Fruit fly (Drosophila melanogaster) whole organism, embryonic: Measurements from ENCODE around the gene CG6791.

Experiments
- Adf1 ChIP-seq: fragments of 200-800 bp; sonication (Bioruptor generic); IDR thresholded peaks from 2 replicates; pipeline ENCODE4 v1.3.6; 2022; ENCODE audit warnings: missing biosample characterization, missing genetic modification characterization
- CG10274 ChIP-seq: fragments of 200-800 bp; sonication (Bioruptor generic); optimal IDR thresholded peaks from 3 replicates; lab custom pipeline; 2017; ENCODE audit warnings: missing biosample characterization, mild to moderate bottlenecking, missing genetic modification characterization
- CG10431 ChIP-seq: fragments of 200-800 bp; sonication (Bioruptor generic); optimal IDR thresholded peaks from 3 replicates; lab custom pipeline; 2018; ENCODE audit warnings: missing biosample characterization, mild to moderate bottlenecking, missing genetic modification characterization
- CG11560 ChIP-seq: fragments of 200-800 bp; sonication (Bioruptor generic); IDR thresholded peaks from 3 replicates; pipeline ENCODE4 v1.3.6; 2022; ENCODE audit warnings: missing biosample characterization, missing genetic modification characterization
- CG12942 ChIP-seq: fragments of 200-800 bp; sonication (Bioruptor generic); optimal IDR thresholded peaks from 3 replicates; lab custom pipeline; 2016; ENCODE audit warnings: missing biosample characterization, missing genetic modification characterization
- CG14441 ChIP-seq: fragments of 200-800 bp; sonication (Bioruptor generic); IDR thresholded peaks from 2 replicates; pipeline ENCODE4 v1.3.6; 2022; ENCODE audit warnings: missing biosample characterization, missing genetic modification characterization
- CG14965 ChIP-seq: fragments of 200-800 bp; sonication (Bioruptor generic); optimal IDR thresholded peaks from 2 replicates; lab custom pipeline; 2016; ENCODE audit warnings: missing biosample characterization, missing genetic modification characterization, borderline replicate concordance
- CG15073 ChIP-seq: fragments of 200-800 bp; sonication (Bioruptor generic); optimal IDR thresholded peaks from 2 replicates; lab custom pipeline; 2016; ENCODE audit warnings: missing biosample characterization, missing genetic modification characterization
- CG16815 ChIP-seq: fragments of 200-800 bp; sonication (Bioruptor generic); optimal IDR thresholded peaks from 3 replicates; lab custom pipeline; 2017; ENCODE audit warnings: missing biosample characterization, mild to moderate bottlenecking, missing genetic modification characterization
- CG17912 ChIP-seq: fragments of 200-800 bp; sonication (Bioruptor generic); optimal IDR thresholded peaks from 2 replicates; lab custom pipeline; 2018; ENCODE audit warnings: missing biosample characterization, mild to moderate bottlenecking, missing genetic modification characterization
- CG1832 ChIP-seq: fragments of 200-800 bp; sonication (Bioruptor generic); optimal IDR thresholded peaks from 2 replicates; lab custom pipeline; 2017; ENCODE audit warnings: missing biosample characterization, mild to moderate bottlenecking, missing genetic modification characterization, inconsistent platforms
- CG34422 ChIP-seq: fragments of 200-800 bp; sonication (Bioruptor generic); IDR thresholded peaks from 3 replicates; pipeline ENCODE4 v1.3.6; 2022; ENCODE audit warnings: missing biosample characterization, missing genetic modification characterization
- CG3995 ChIP-seq: fragments of 200-800 bp; sonication (Bioruptor generic); optimal IDR thresholded peaks from 3 replicates; lab custom pipeline; 2016; ENCODE audit warnings: missing biosample characterization, missing genetic modification characterization
- CG6854 ChIP-seq: fragments of 200-800 bp; sonication (Bioruptor generic); optimal IDR thresholded peaks from 3 replicates; lab custom pipeline; 2017; ENCODE audit warnings: missing biosample characterization, mild to moderate bottlenecking, missing genetic modification characterization
- CG7357 ChIP-seq: fragments of 200-800 bp; sonication (Bioruptor generic); IDR thresholded peaks from 3 replicates; pipeline ENCODE4 v1.3.6; 2022; ENCODE audit warnings: missing biosample characterization, missing genetic modification characterization
- CG7786 ChIP-seq: fragments of 200-800 bp; sonication (Bioruptor generic); optimal IDR thresholded peaks from 2 replicates; lab custom pipeline; 2016; ENCODE audit warnings: missing biosample characterization, missing genetic modification characterization
- CG7839 ChIP-seq: fragments of 200-800 bp; sonication (Bioruptor generic); optimal IDR thresholded peaks from 3 replicates; lab custom pipeline; 2018; ENCODE audit warnings: missing biosample characterization, mild to moderate bottlenecking, missing genetic modification characterization, moderate library complexity
- CG8290 ChIP-seq, 3 experiments: fragments of 200-800 bp; sonication (Bioruptor generic); optimal IDR thresholded peaks; 2 replicates each; lab custom pipeline; 2016 to 2019; ENCODE audit warnings: missing biosample characterization in 3 of 3, missing genetic modification characterization in 3 of 3, mild to moderate bottlenecking in 2 of 3, moderate library complexity in 1 of 3
- CHES-1-like ChIP-seq: fragments of 200-800 bp; sonication (Bioruptor generic); optimal IDR thresholded peaks from 2 replicates; lab custom pipeline; 2016; ENCODE audit warnings: missing biosample characterization, missing genetic modification characterization
- Drgx ChIP-seq: fragments of 200-800 bp; sonication (Bioruptor generic); IDR thresholded peaks from 2 replicates; pipeline ENCODE4 v1.3.6; 2022; ENCODE audit warnings: missing biosample characterization, missing genetic modification characterization
- HHEX ChIP-seq: fragments of 200-800 bp; sonication (Bioruptor generic); optimal IDR thresholded peaks from 3 replicates; lab custom pipeline; 2017; ENCODE audit warnings: missing biosample characterization, mild to moderate bottlenecking, missing genetic modification characterization, missing genetic modification reagents
- Hand ChIP-seq: fragments of 200-800 bp; sonication (Bioruptor generic); optimal IDR thresholded peaks from 2 replicates; lab custom pipeline; 2017; ENCODE audit warnings: mild to moderate bottlenecking, missing biosample characterization, missing genetic modification reagents, missing genetic modification characterization
- Meics ChIP-seq: fragments of 200-800 bp; sonication (Bioruptor generic); optimal IDR thresholded peaks from 2 replicates; lab custom pipeline; 2017; ENCODE audit warnings: missing biosample characterization, mild to moderate bottlenecking, missing genetic modification characterization
- Mrtf ChIP-seq: fragments of 200-800 bp; sonication (Bioruptor generic); IDR thresholded peaks from 3 replicates; pipeline ENCODE4 v1.3.6; 2022; ENCODE audit warnings: missing biosample characterization, missing genetic modification characterization
- NC2α ChIP-seq: fragments of 200-800 bp; sonication (Bioruptor generic); optimal IDR thresholded peaks from 2 replicates; lab custom pipeline; 2016; ENCODE audit warnings: missing biosample characterization, missing genetic modification characterization
- Optix ChIP-seq: fragments of 200-800 bp; sonication (Bioruptor generic); IDR thresholded peaks from 3 replicates; pipeline ENCODE4 v1.3.6; 2022; ENCODE audit warnings: missing biosample characterization, missing genetic modification characterization
- Stat92E ChIP-seq, 3 experiments: fragments of >200 bp in 2 of 3; fragments of 200-800 bp in 1 of 3; sonication (Bioruptor generic) in 1 of 3; optimal IDR thresholded peaks; 2 replicates each; lab custom pipeline; 2017 to 2019; ENCODE audit warnings: missing biosample characterization in 3 of 3, missing genetic modification characterization in 3 of 3, mild to moderate bottlenecking in 1 of 3, moderate library complexity in 1 of 3
- aop ChIP-seq: fragments of 200-800 bp; sonication (Bioruptor generic); IDR thresholded peaks from 2 replicates; pipeline ENCODE4 v1.3.6; 2022; ENCODE audit warnings: missing biosample characterization, missing genetic modification characterization
- ash1 ChIP-seq: fragments of 200-800 bp; sonication (Bioruptor generic); optimal IDR thresholded peaks from 2 replicates; lab custom pipeline; 2018; ENCODE audit warnings: missing biosample characterization, mild to moderate bottlenecking, missing genetic modification characterization
- ato ChIP-seq: fragments of 200-800 bp; sonication (Bioruptor generic); IDR thresholded peaks from 2 replicates; pipeline ENCODE4 v1.3.6; 2022; ENCODE audit warnings: missing biosample characterization, missing genetic modification characterization; ENCODE audit not compliant: partially characterized antibody
- chinmo ChIP-seq: fragments of 200-800 bp; sonication (Bioruptor generic); IDR thresholded peaks from 4 replicates; pipeline ENCODE4 v1.3.6; 2022; ENCODE audit warnings: missing biosample characterization, missing genetic modification characterization; ENCODE audit not compliant: partially characterized antibody
- crc ChIP-seq: fragments of 200-800 bp; sonication (Bioruptor generic); optimal IDR thresholded peaks from 2 replicates; lab custom pipeline; 2016; ENCODE audit warnings: missing biosample characterization, missing genetic modification characterization
- crp ChIP-seq, 2 experiments: fragments of 200-800 bp; sonication (Bioruptor generic); optimal IDR thresholded peaks; 2 replicates in 1 of 2; 3 replicates in 1 of 2; lab custom pipeline; 2017; ENCODE audit warnings: missing biosample characterization in 2 of 2, missing genetic modification characterization in 2 of 2, mild to moderate bottlenecking in 1 of 2, moderate library complexity in 1 of 2
- dan ChIP-seq: fragments of 200-800 bp; sonication (Bioruptor generic); IDR thresholded peaks from 2 replicates; pipeline ENCODE4 v1.3.6; 2022; ENCODE audit warnings: missing biosample characterization, missing genetic modification characterization
- danr ChIP-seq: fragments of 200-800 bp; sonication (Bioruptor generic); IDR thresholded peaks from 2 replicates; pipeline ENCODE4 v1.3.6; 2022; ENCODE audit warnings: missing biosample characterization, missing genetic modification characterization
- gfzf ChIP-seq: fragments of 200-800 bp; sonication (Bioruptor generic); optimal IDR thresholded peaks from 2 replicates; lab custom pipeline; 2016; ENCODE audit warnings: missing biosample characterization, mild to moderate bottlenecking, missing genetic modification characterization, moderate library complexity
- gsb ChIP-seq: fragments of 200-800 bp; sonication (Bioruptor generic); IDR thresholded peaks from 2 replicates; pipeline ENCODE4 v1.3.6; 2022; ENCODE audit warnings: missing biosample characterization, missing genetic modification characterization
- ham ChIP-seq: fragments of 200-800 bp; sonication (Bioruptor generic); IDR thresholded peaks from 2 replicates; pipeline ENCODE4 v1.3.6; 2022; ENCODE audit warnings: missing biosample characterization, missing genetic modification characterization
- her ChIP-seq: fragments of 200-800 bp; sonication (Bioruptor generic); optimal IDR thresholded peaks from 2 replicates; lab custom pipeline; 2016; ENCODE audit warnings: missing biosample characterization, missing genetic modification characterization
- hkb ChIP-seq, 2 experiments: fragments of 200-800 bp in 1 of 2; fragments of >200 bp in 1 of 2; sonication (Bioruptor generic) in 1 of 2; IDR thresholded peaks in 1 of 2; optimal IDR thresholded peaks in 1 of 2; 2 replicates each; pipeline versions ENCODE4 v1.3.6 to Lab custom; 2017 to 2022; ENCODE audit warnings: missing biosample characterization in 1 of 2, missing genetic modification characterization in 1 of 2
- lov ChIP-seq, 2 experiments: fragments of 200-800 bp in 1 of 2; fragments of >200 bp in 1 of 2; sonication (Bioruptor generic) in 1 of 2; IDR thresholded peaks in 1 of 2; optimal IDR thresholded peaks in 1 of 2; 2 replicates in 1 of 2; 3 replicates in 1 of 2; pipeline versions ENCODE4 v1.3.6 to Lab custom; 2017 to 2022; ENCODE audit warnings: missing biosample characterization in 1 of 2, missing genetic modification characterization in 1 of 2
- nerfin-2 ChIP-seq: fragments of 200-800 bp; sonication (Bioruptor generic); IDR thresholded peaks from 2 replicates; pipeline ENCODE4 v1.3.6; 2022; ENCODE audit warnings: missing biosample characterization, missing genetic modification characterization; ENCODE audit not compliant: partially characterized antibody
- otp ChIP-seq: fragments of 200-800 bp; sonication (Bioruptor generic); IDR thresholded peaks from 3 replicates; pipeline ENCODE4, ENCODE4 v1.3.6; 2022; ENCODE audit warnings: missing biosample characterization, missing genetic modification characterization
- pfk ChIP-seq: fragments of 200-800 bp; sonication (Bioruptor generic); optimal IDR thresholded peaks from 2 replicates; lab custom pipeline; 2018; ENCODE audit warnings: missing biosample characterization, mild to moderate bottlenecking, missing genetic modification characterization, moderate library complexity
- pros ChIP-seq: fragments of 200-800 bp; sonication (Bioruptor generic); optimal IDR thresholded peaks from 3 replicates; lab custom pipeline; 2019; ENCODE audit warnings: missing biosample characterization, mild to moderate bottlenecking, missing genetic modification characterization, moderate library complexity
- psq ChIP-seq: fragments of 200-800 bp; sonication (Bioruptor generic); optimal IDR thresholded peaks from 2 replicates; lab custom pipeline; 2017; ENCODE audit warnings: missing biosample characterization, missing genetic modification characterization
- slou ChIP-seq: fragments of 200-800 bp; sonication (Bioruptor generic); optimal IDR thresholded peaks from 3 replicates; lab custom pipeline; 2016; ENCODE audit warnings: missing biosample characterization, missing genetic modification characterization
- tup ChIP-seq: fragments of 200-800 bp; sonication (Bioruptor generic); optimal IDR thresholded peaks from 2 replicates; lab custom pipeline; 2016; ENCODE audit warnings: missing biosample characterization, mild to moderate bottlenecking, missing genetic modification characterization, moderate library complexity

The CG6791 gene

DNA sequence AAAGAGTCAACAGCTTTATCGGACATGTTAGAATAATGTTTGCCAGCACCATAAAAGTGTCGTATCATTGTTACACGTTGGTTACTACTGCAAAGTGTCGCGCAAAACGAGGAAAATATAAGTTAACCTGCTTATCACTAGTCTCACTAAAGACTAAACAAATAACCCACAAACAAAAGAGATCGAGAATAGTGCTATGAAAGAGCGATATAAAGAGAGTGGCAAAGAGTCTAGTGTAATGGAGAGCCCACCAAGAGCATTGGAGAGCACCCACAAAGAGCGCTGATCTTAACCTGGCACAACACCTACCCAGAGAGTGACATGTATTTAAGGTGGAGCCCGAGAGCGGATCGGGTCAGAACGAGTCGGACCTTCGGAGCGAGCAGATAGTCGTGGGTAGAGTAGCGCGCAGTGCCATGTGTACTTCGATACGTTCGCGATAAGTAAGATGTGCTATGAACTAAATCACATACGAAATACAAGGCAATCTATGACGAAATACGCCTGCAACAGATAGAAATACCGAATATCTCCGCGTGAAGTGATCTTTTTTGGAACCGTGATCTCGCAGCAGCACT is 21.0 kb downstream of the CG6791 start, which contains the start of gene Mrp4 (continued):
- TF ChIP-seq CG3995 (GFP tag; lab: Kevin White, UChicago): peak; percentile 71
- TF ChIP-seq tup: no peak
- no peak for TF ChIP-seq hkb (optimal IDR thresholded peaks at IDR 0.05; lab: Kevin White, UChicago)
- peak; percentile 57; the same call in 1 of the 2 replicates for TF ChIP-seq hkb (GFP tag; IDR thresholded peaks at IDR 0.05; lab: Robert Waterston, UW)
- TF ChIP-seq Drgx (GFP tag; lab: Robert Waterston, UW): peak; percentile 69; the same call in 1 of the 2 replicates
- TF ChIP-seq CG7839 (tag; lab: Kevin White, UChicago): no peak
- no peak for TF ChIP-seq CG1832
- TF ChIP-seq gfzf: no peak
- no peak for TF ChIP-seq CG8290 (GFP tag; optimal IDR thresholded peaks at IDR 0.05; lab: Kevin White, UChicago)
- TF ChIP-seq CG8290 (tag; optimal IDR thresholded peaks at IDR 0.05; lab: Kevin White, UChicago): no peak
- TF ChIP-seq HHEX: peak; percentile 32
- TF ChIP-seq aop (GFP tag; lab: Robert Waterston, UW): no peak
- TF ChIP-seq CG7786 (GFP tag; lab: Kevin White, UChicago): no peak
- no peak for TF ChIP-seq dan (GFP tag; lab: Robert Waterston, UW)
- peak in 1 of 3 experiments; percentile 76 for TF ChIP-seq Stat92E (GFP tag; optimal IDR thresholded peaks at IDR 0.05; lab: Kevin White, UChicago)
- peak; percentile 78 for TF ChIP-seq CG10431 (GFP tag; lab: Kevin White, UChicago)
- TF ChIP-seq Hand (GFP tag; lab: Kevin White, UChicago): peak; percentile 74
- TF ChIP-seq CG17912: peak; percentile 36
- no peak for TF ChIP-seq nerfin-2 (GFP tag; lab: Robert Waterston, UW)
- no peak for TF ChIP-seq CG14965 (GFP tag; lab: Kevin White, UChicago)
- TF ChIP-seq CG34422 (GFP tag; lab: Robert Waterston, UW): peak; percentile 76; the same call in 2 of the 3 replicates
- TF ChIP-seq Optix (GFP tag; lab: Robert Waterston, UW): no peak
- TF ChIP-seq slou (GFP tag; lab: Kevin White, UChicago): no peak
- peak; percentile 78 for TF ChIP-seq her (GFP tag; lab: Kevin White, UChicago)
- peak; percentile 58 for TF ChIP-seq CG6854 (GFP tag; lab: Kevin White, UChicago)
- TF ChIP-seq CG10274: no peak
- TF ChIP-seq CG16815 (GFP tag; lab: Kevin White, UChicago): no peak
- TF ChIP-seq chinmo (GFP tag; lab: Robert Waterston, UW): peak; percentile 93; the same call in 3 of the 4 replicates
- TF ChIP-seq pros (GFP tag; lab: Kevin White, UChicago): peak; percentile 7
- TF ChIP-seq gsb (GFP tag; lab: Robert Waterston, UW): no peak; the same call in 1 of the 2 replicates
- TF ChIP-seq psq (GFP tag; lab: Kevin White, UChicago): no peak
- TF ChIP-seq ham: no peak
- peak; percentile 53; the same call in 2 of the 3 replicates for TF ChIP-seq otp (GFP tag; lab: Robert Waterston, UW)
- no peak for TF ChIP-seq CG11560 (tag; lab: Robert Waterston, UW)
- peak; percentile 21; the same call in 1 of the 2 replicates for TF ChIP-seq Adf1 (GFP tag; lab: Robert Waterston, UW)
- TF ChIP-seq crc (GFP tag; lab: Kevin White, UChicago): no peak
- TF ChIP-seq CG12942 (GFP tag; lab: Kevin White, UChicago): peak; percentile 10
- peak; percentile 21 for TF ChIP-seq ash1 (GFP tag; lab: Kevin White, UChicago)
- no peak for TF ChIP-seq danr (GFP tag; lab: Robert Waterston, UW)
- TF ChIP-seq lov (optimal IDR thresholded peaks at IDR 0.05; lab: Kevin White, UChicago): no peak
- 0 out of 3 replicates have a peak, but pooled peaks have one; percentile 26 for TF ChIP-seq lov (GFP tag; IDR thresholded peaks at IDR 0.05; lab: Robert Waterston, UW)
- peak; percentile 62 for TF ChIP-seq ato
- TF ChIP-seq CG15073 (GFP tag; lab: Kevin White, UChicago): no peak
- peak; percentile 60 for TF ChIP-seq pfk
- TF ChIP-seq Meics (GFP tag; lab: Kevin White, UChicago): no peak
- TF ChIP-seq Mrtf: no peak
- 0 out of 2 replicates have a peak, but pooled peaks have one; percentile 6 for TF ChIP-seq CG14441 (GFP tag; lab: Robert Waterston, UW)
- no peak for TF ChIP-seq crp (GFP tag; optimal IDR thresholded peaks at IDR 0.05; lab: Kevin White, UChicago)
- TF ChIP-seq CHES-1-like (GFP tag; lab: Kevin White, UChicago): no peak
- TF ChIP-seq CG7357 (GFP tag; lab: Robert Waterston, UW): no peak
- peak; percentile 57 for TF ChIP-seq NC2α (GFP tag; lab: Kevin White, UChicago)
